Fruit fly (Drosophila melanogaster): ENCODE results near the gene CG5421.

CG5421 gene

dm6 chr2L:12463037-12463436 lies 15.1 kb upstream of the CG5421 start:
- TF ChIP-seq CG17806 (tag; optimal IDR thresholded peaks at IDR 0.05) (no peak), Ets98B (GFP tag; IDR thresholded peaks at IDR 0.05) (no peak), CG14655 (GFP tag; optimal IDR thresholded peaks at IDR 0.05) (no peak), CG8159 (tag; optimal IDR thresholded peaks at IDR 0.05) (no peak), gl (tag; optimal IDR thresholded peaks at IDR 0.05) (no peak), CG32121 (GFP tag; IDR thresholded peaks at IDR 0.05) (no peak), EcR (GFP tag; optimal IDR thresholded peaks at IDR 0.05) (no peak), Snoo (tag; optimal IDR thresholded peaks at IDR 0.05) (no peak), CG4496 (GFP tag; IDR thresholded peaks at IDR 0.05) (no peak), D1 (tag; optimal IDR thresholded peaks at IDR 0.05) (no peak), CG8301 (tag; optimal IDR thresholded peaks at IDR 0.05) (no peak), CG12605 (GFP tag; IDR thresholded peaks at IDR 0.05) (no peak), Pif1B (GFP tag; optimal IDR thresholded peaks at IDR 0.05) (no peak), fd96Ca (GFP tag; IDR thresholded peaks at IDR 0.05) (no peak), CG10348 (GFP tag; IDR thresholded peaks at IDR 0.05) (no peak), CG13204 (GFP tag; optimal IDR thresholded peaks at IDR 0.05) (no peak), CG15710 (tag; optimal IDR thresholded peaks at IDR 0.05) (no peak), rn (GFP tag; IDR thresholded peaks at IDR 0.05) (no peak)

dm6 chr2L:12460767-12461739 lies 13.1 kb upstream of the CG5421 start:
- TF ChIP-seq fd96Ca (GFP tag; IDR thresholded peaks at IDR 0.05), result no peak; the same call in 1 of the 3 replicates
- TF ChIP-seq Pif1B (GFP tag; optimal IDR thresholded peaks at IDR 0.05), result peak; percentile 77
- peak; percentile 27 for TF ChIP-seq CG13204 (GFP tag; optimal IDR thresholded peaks at IDR 0.05)
- peak; percentile 31 for TF ChIP-seq CG14655 (GFP tag; optimal IDR thresholded peaks at IDR 0.05)
- peak; percentile 28 for TF ChIP-seq CG8301 (tag; optimal IDR thresholded peaks at IDR 0.05)
- peak; percentile 20 for TF ChIP-seq D1 (tag; optimal IDR thresholded peaks at IDR 0.05)
- peak; percentile 79 for TF ChIP-seq CG12605 (GFP tag; IDR thresholded peaks at IDR 0.05)
- 0 out of 2 replicates have a peak, but pooled peaks have one; percentile 23 for TF ChIP-seq rn (GFP tag; IDR thresholded peaks at IDR 0.05)
- peak; percentile 74 for TF ChIP-seq Ets98B (GFP tag; IDR thresholded peaks at IDR 0.05)
- TF ChIP-seq CG17806 (tag; optimal IDR thresholded peaks at IDR 0.05), result peak; percentile 28
- TF ChIP-seq CG32121 (GFP tag; IDR thresholded peaks at IDR 0.05), result peak; percentile 68
- TF ChIP-seq gl (tag; optimal IDR thresholded peaks at IDR 0.05), result peak; percentile 65
- peak; percentile 55 for TF ChIP-seq CG34367 (tag; optimal IDR thresholded peaks at IDR 0.05)
- TF ChIP-seq EcR (GFP tag; optimal IDR thresholded peaks at IDR 0.05), result peak; percentile 62
- peak; percentile 30 for TF ChIP-seq CG8159 (tag; optimal IDR thresholded peaks at IDR 0.05)
- peak; percentile 9 for TF ChIP-seq CG9948 (tag; optimal IDR thresholded peaks at IDR 0.05)
- TF ChIP-seq CG15710 (tag; optimal IDR thresholded peaks at IDR 0.05), result peak; percentile 21
- no peak for TF ChIP-seq CG10348 (GFP tag; IDR thresholded peaks at IDR 0.05)
- TF ChIP-seq Snoo (tag; optimal IDR thresholded peaks at IDR 0.05), result peak; percentile 58
- peak; percentile 69; the same call in 2 of the 3 replicates for TF ChIP-seq CG4496 (GFP tag; IDR thresholded peaks at IDR 0.05)
- TF ChIP-seq Pif1A (GFP tag; optimal IDR thresholded peaks at IDR 0.05), result peak; percentile 65

- TF ChIP-seq CG17806 (tag; optimal IDR thresholded peaks at IDR 0.05), result no peak
- no peak for TF ChIP-seq CG4496 (GFP tag; IDR thresholded peaks at IDR 0.05)
- TF ChIP-seq CG9948 (tag; optimal IDR thresholded peaks at IDR 0.05), result no peak
- no peak for TF ChIP-seq CG34367 (tag; optimal IDR thresholded peaks at IDR 0.05)
Observed at dm6 chr2L:12459841-12460240, 11.9 kb upstream of the CG5421 start.

dm6 chr2L:12459191-12459590 lies 11.3 kb upstream of the CG5421 start:
- TF ChIP-seq fd96Ca (GFP tag; IDR thresholded peaks at IDR 0.05) (no peak), CG8301 (tag; optimal IDR thresholded peaks at IDR 0.05) (no peak)

- TF ChIP-seq fd96Ca (GFP tag; IDR thresholded peaks at IDR 0.05) (no peak), CG13204 (GFP tag; optimal IDR thresholded peaks at IDR 0.05) (peak; percentile 3)
Observed at dm6 chr2L:12457715-12458114, 9.8 kb upstream of the CG5421 start.

- TF ChIP-seq CG13204 (GFP tag; optimal IDR thresholded peaks at IDR 0.05) (no peak), CG34367 (tag; optimal IDR thresholded peaks at IDR 0.05) (no peak), EcR (GFP tag; optimal IDR thresholded peaks at IDR 0.05) (no peak), CG9948 (tag; optimal IDR thresholded peaks at IDR 0.05) (no peak), CG15710 (tag; optimal IDR thresholded peaks at IDR 0.05) (no peak), rn (GFP tag; IDR thresholded peaks at IDR 0.05) (no peak), D1 (tag; optimal IDR thresholded peaks at IDR 0.05) (no peak), CG17806 (tag; optimal IDR thresholded peaks at IDR 0.05) (no peak), gl (tag; optimal IDR thresholded peaks at IDR 0.05) (no peak), CG32121 (GFP tag; IDR thresholded peaks at IDR 0.05) (no peak), Snoo (tag; optimal IDR thresholded peaks at IDR 0.05) (no peak)
Observed at dm6 chr2L:12457201-12457600, 9.3 kb upstream of the CG5421 start.

Measured in whole organism, pupa.